Worm (Caenorhabditis elegans) whole organism, late embryonic: ENCODE measurements around the gene pnk-4.

Experiments used
- K02D7.2 ChIP-seq: sonication (generic microtip); optimal IDR thresholded peaks from 2 replicates; lab custom pipeline; 2017; ENCODE audit warnings: mild to moderate bottlenecking, missing genetic modification characterization, missing compliant biosample characterization
- T23F11.4 ChIP-seq: fragments of 200-800 bp; sonication (Bioruptor generic); optimal IDR thresholded peaks from 2 replicates; lab custom pipeline; 2018; ENCODE audit warnings: mild to moderate bottlenecking, missing genetic modification characterization, missing compliant biosample characterization
- ahr-1 ChIP-seq: sonication (generic microtip); optimal IDR thresholded peaks from 2 replicates; lab custom pipeline; 2016; ENCODE audit warnings: missing genetic modification characterization, missing compliant biosample characterization
- ama-1 ChIP-seq: fragments of 150-350 bp; optimal IDR thresholded peaks from 2 replicates; lab custom pipeline; 2014
- ceh-14 ChIP-seq: sonication (generic microtip); optimal IDR thresholded peaks from 2 replicates; lab custom pipeline; 2016; ENCODE audit warnings: missing genotype, missing genetic modification characterization, missing compliant biosample characterization
- ceh-18 ChIP-seq: sonication (generic microtip); optimal IDR thresholded peaks from 2 replicates; lab custom pipeline; 2016; ENCODE audit warnings: missing genetic modification characterization, missing compliant biosample characterization
- ceh-2 ChIP-seq: sonication (generic microtip); optimal IDR thresholded peaks from 2 replicates; lab custom pipeline; 2016; ENCODE audit warnings: missing genotype, missing genetic modification characterization, missing compliant biosample characterization
- ceh-24 ChIP-seq: sonication (generic microtip); optimal IDR thresholded peaks from 2 replicates; lab custom pipeline; 2016; ENCODE audit warnings: mild to moderate bottlenecking, missing genetic modification characterization, missing compliant biosample characterization
- ceh-30 ChIP-seq: fragments of 150-350 bp; optimal IDR thresholded peaks from 2 replicates; lab custom pipeline; 2014; ENCODE audit warnings: missing biosample characterization, missing genetic modification characterization
- ceh-6 ChIP-seq: fragments of 200-800 bp; sonication (Bioruptor generic); optimal IDR thresholded peaks from 2 replicates; lab custom pipeline; 2018; ENCODE audit warnings: mild to moderate bottlenecking, missing genetic modification characterization, missing compliant biosample characterization
- ceh-9 ChIP-seq: sonication (generic microtip); optimal IDR thresholded peaks from 2 replicates; lab custom pipeline; 2016; ENCODE audit warnings: mild to moderate bottlenecking, missing genetic modification characterization, inconsistent platforms, missing compliant biosample characterization
- dmd-4 ChIP-seq: sonication (generic microtip); optimal IDR thresholded peaks from 2 replicates; lab custom pipeline; 2016; ENCODE audit warnings: borderline replicate concordance, missing genetic modification characterization, missing compliant biosample characterization
- fkh-10 ChIP-seq: fragments of 150-350 bp; optimal IDR thresholded peaks from 2 replicates; lab custom pipeline; 2014; ENCODE audit warnings: missing biosample characterization, missing genetic modification reagents, missing genetic modification characterization
- gmeb-2 ChIP-seq: sonication (generic microtip); optimal IDR thresholded peaks from 2 replicates; lab custom pipeline; 2016; ENCODE audit warnings: missing genetic modification characterization, inconsistent platforms, missing compliant biosample characterization
- hlh-15 ChIP-seq: sonication (generic microtip); optimal IDR thresholded peaks from 2 replicates; lab custom pipeline; 2016; ENCODE audit warnings: missing genetic modification characterization, missing compliant biosample characterization
- hlh-30 ChIP-seq: sonication (generic microtip); optimal IDR thresholded peaks from 2 replicates; lab custom pipeline; 2017; ENCODE audit warnings: antibody characterized with exemption, missing genetic modification characterization, missing compliant biosample characterization; ENCODE audit not compliant: insufficient read depth
- hlh-8 ChIP-seq: sonication (generic microtip); optimal IDR thresholded peaks from 2 replicates; lab custom pipeline; 2016; ENCODE audit warnings: missing genotype, missing genetic modification characterization, missing compliant biosample characterization
- nfya-1 ChIP-seq: sonication (generic microtip); optimal IDR thresholded peaks from 2 replicates; lab custom pipeline; 2017; ENCODE audit warnings: missing genetic modification characterization, mild to moderate bottlenecking, missing compliant biosample characterization, antibody characterized with exemption, moderate library complexity
- odd-2 ChIP-seq: sonication (generic microtip); optimal IDR thresholded peaks from 2 replicates; lab custom pipeline; 2017; ENCODE audit warnings: antibody characterized with exemption, mild to moderate bottlenecking, missing genetic modification characterization, missing compliant biosample characterization
- pax-1 ChIP-seq: fragments of 150-350 bp; optimal IDR thresholded peaks from 2 replicates; lab custom pipeline; 2014; ENCODE audit warnings: missing biosample characterization, missing genetic modification characterization
- pha-4 ChIP-seq: fragments of 150-350 bp; optimal IDR thresholded peaks from 2 replicates; lab custom pipeline; 2018; ENCODE audit warnings: missing biosample characterization, missing genetic modification reagents, missing genetic modification characterization
- pqm-1 ChIP-seq: sonication (generic microtip); optimal IDR thresholded peaks from 2 replicates; lab custom pipeline; 2016; ENCODE audit warnings: missing genetic modification characterization, missing compliant biosample characterization
- pros-1 ChIP-seq: fragments of 150-350 bp; optimal IDR thresholded peaks from 2 replicates; lab custom pipeline; 2014; ENCODE audit warnings: missing biosample characterization, missing genetic modification reagents, missing genetic modification characterization
- ref-2 ChIP-seq: sonication (generic microtip); optimal IDR thresholded peaks from 2 replicates; lab custom pipeline; 2016; ENCODE audit warnings: missing genetic modification characterization, missing compliant biosample characterization
- rnt-1 ChIP-seq: sonication (generic microtip); optimal IDR thresholded peaks from 2 replicates; lab custom pipeline; 2016; ENCODE audit warnings: missing genetic modification characterization, missing compliant biosample characterization
- sdc-2 ChIP-seq: sonication (generic microtip); optimal IDR thresholded peaks from 2 replicates; lab custom pipeline; 2016; ENCODE audit warnings: missing genotype, missing genetic modification characterization, missing compliant biosample characterization
- sox-2 ChIP-seq: fragments of 200-800 bp; sonication (Bioruptor generic); IDR thresholded peaks from 2 replicates; pipeline ENCODE4 v1.3.6; 2022; ENCODE audit warnings: missing genetic modification reagents, missing genetic modification characterization, missing compliant biosample characterization
- sox-4 ChIP-seq: sonication (generic microtip); optimal IDR thresholded peaks from 2 replicates; lab custom pipeline; 2017; ENCODE audit warnings: mild to moderate bottlenecking, missing genetic modification characterization, inconsistent platforms, missing compliant biosample characterization
- syd-9 ChIP-seq: sonication (generic microtip); optimal IDR thresholded peaks from 2 replicates; lab custom pipeline; 2016; ENCODE audit warnings: mild to moderate bottlenecking, missing genetic modification characterization, moderate library complexity, missing compliant biosample characterization
- tbx-2 ChIP-seq: sonication (generic microtip); optimal IDR thresholded peaks from 2 replicates; lab custom pipeline; 2016; ENCODE audit warnings: missing genetic modification characterization, missing compliant biosample characterization
- tbx-7 ChIP-seq: sonication (generic microtip); optimal IDR thresholded peaks from 2 replicates; lab custom pipeline; 2016; ENCODE audit warnings: missing genotype, missing genetic modification characterization, missing compliant biosample characterization
- ttx-3 ChIP-seq: sonication (generic microtip); optimal IDR thresholded peaks from 2 replicates; lab custom pipeline; 2016; ENCODE audit warnings: missing genetic modification reagents, missing genetic modification characterization, missing compliant biosample characterization
- unc-42 ChIP-seq: sonication (generic microtip); optimal IDR thresholded peaks from 2 replicates; lab custom pipeline; 2016; ENCODE audit warnings: missing genotype, missing genetic modification characterization, missing compliant biosample characterization
- unc-55 ChIP-seq: sonication (generic microtip); optimal IDR thresholded peaks from 2 replicates; lab custom pipeline; 2017; ENCODE audit warnings: missing biosample characterization, missing genetic modification reagents, missing genetic modification characterization
- unc-86 ChIP-seq: sonication (generic microtip); optimal IDR thresholded peaks from 2 replicates; lab custom pipeline; 2016; ENCODE audit warnings: missing genetic modification characterization, missing compliant biosample characterization
- ztf-16 ChIP-seq: sonication (generic microtip); optimal IDR thresholded peaks from 2 replicates; lab custom pipeline; 2017; ENCODE audit warnings: missing genetic modification characterization, missing compliant biosample characterization

pnk-4 gene

ce11 chrX:5063750-5064652, 23.6 kb upstream of the pnk-4 start, which contains the start of gene C24H10.2 (continued):
- TF ChIP-seq fkh-10: no peak
- TF ChIP-seq ahr-1: no peak
- TF ChIP-seq nfya-1 (tag; lab: Kevin White, UChicago): peak; percentile 71
- peak; percentile 21 for TF ChIP-seq unc-42 (tag; lab: Kevin White, UChicago)
- TF ChIP-seq ceh-30 (tag; lab: Kevin White, UChicago): no peak
- peak; percentile 31 for TF ChIP-seq ceh-14 (tag; lab: Kevin White, UChicago)
- no peak for TF ChIP-seq tbx-7 (tag; lab: Kevin White, UChicago)

DNA sequence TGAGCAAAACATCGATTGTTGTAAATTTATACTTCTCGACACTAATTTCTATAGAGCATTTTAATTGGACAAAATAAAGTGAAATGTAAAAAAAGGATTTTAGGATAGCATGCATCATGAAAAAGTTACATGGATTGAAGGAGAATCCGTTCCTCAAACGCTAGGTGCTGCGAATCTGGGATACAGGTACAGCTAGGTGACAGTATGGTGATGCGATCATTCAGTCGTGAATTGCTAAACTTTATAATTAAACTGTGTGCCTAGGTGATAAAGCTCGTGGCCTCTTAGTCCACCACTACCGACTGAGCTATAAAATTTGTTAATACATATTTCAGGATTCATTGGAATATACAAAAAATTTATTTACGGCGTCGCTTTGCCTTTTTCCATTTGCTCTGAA, 21.1 kb upstream of the pnk-4 start:
- TF ChIP-seq ceh-9 (no peak), ceh-30 (tag; lab: Kevin White, UChicago) (no peak), ahr-1 (no peak), ceh-6 (no peak), unc-55 (GFP tag; lab: Kevin White, UChicago) (no peak), pha-4 (tag; lab: Kevin White, UChicago) (no peak), sox-4 (tag; lab: Kevin White, UChicago) (no peak), ztf-16 (tag; lab: Kevin White, UChicago) (no peak), pqm-1 (no peak), rnt-1 (tag; lab: Kevin White, UChicago) (no peak), odd-2 (tag; lab: Kevin White, UChicago) (no peak), sdc-2 (tag; lab: Kevin White, UChicago) (no peak), ceh-14 (tag; lab: Kevin White, UChicago) (no peak), gmeb-2 (tag; lab: Kevin White, UChicago) (no peak), T23F11.4 (GFP tag; lab: Kevin White, UChicago) (no peak), unc-42 (tag; lab: Kevin White, UChicago) (no peak), sox-2 (GFP tag; lab: Robert Waterston, UW) (no peak), hlh-15 (tag; lab: Kevin White, UChicago) (no peak)

DNA sequence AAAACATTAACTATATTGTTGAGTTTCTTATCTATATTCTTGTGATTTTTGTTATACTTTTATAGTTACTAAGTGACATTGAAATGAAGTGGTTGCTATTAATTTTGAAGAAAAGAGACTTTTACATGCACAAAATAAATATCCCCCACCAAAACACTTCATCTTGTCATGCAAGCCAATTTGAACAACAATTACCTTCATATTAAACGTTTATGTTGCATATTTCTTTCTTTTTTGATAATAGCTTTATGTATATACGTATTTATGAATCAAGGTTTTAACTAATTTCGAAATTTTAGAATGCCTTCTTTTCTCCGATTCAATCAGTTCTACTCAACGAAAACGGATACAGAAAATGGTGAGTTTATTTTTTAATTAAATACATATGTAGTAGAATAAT, 19.8 kb upstream of the pnk-4 start, which contains the start of gene clc-7:
clc-7 (plus strand) TSS at position 301 of the 400 bp plus-strand sequence.
- no peak for TF ChIP-seq pha-4 (tag; lab: Kevin White, UChicago)
- no peak for TF ChIP-seq gmeb-2 (tag; lab: Kevin White, UChicago)
- no peak for TF ChIP-seq ceh-14 (tag; lab: Kevin White, UChicago)
- TF ChIP-seq pros-1 (tag; lab: Kevin White, UChicago): no peak
- TF ChIP-seq ahr-1: no peak
- no peak for TF ChIP-seq ttx-3 (tag; lab: Kevin White, UChicago)
- TF ChIP-seq dmd-4: no peak
- TF ChIP-seq tbx-7 (tag; lab: Kevin White, UChicago): no peak
- TF ChIP-seq, all 69 proteins: peak for 0

ce11 chrX:5071025-5071424, 16.6 kb upstream of the pnk-4 start:
- TF ChIP-seq tbx-2 (tag; lab: Kevin White, UChicago) (no peak), ceh-2 (tag; lab: Kevin White, UChicago) (no peak), unc-86 (tag; lab: Kevin White, UChicago) (no peak), unc-55 (GFP tag; lab: Kevin White, UChicago) (no peak), ceh-24 (tag; lab: Kevin White, UChicago) (no peak), ceh-9 (no peak), K02D7.2 (tag; lab: Kevin White, UChicago) (no peak), ttx-3 (tag; lab: Kevin White, UChicago) (no peak), hlh-8 (no peak), hlh-30 (tag; lab: Kevin White, UChicago) (no peak), syd-9 (tag; lab: Kevin White, UChicago) (no peak), pax-1 (tag; lab: Kevin White, UChicago) (no peak), ama-1 (lab: Kevin White, UChicago) (no peak), ztf-16 (tag; lab: Kevin White, UChicago) (no peak), ceh-18 (no peak), ref-2 (no peak)
